Worm (Caenorhabditis elegans) whole organism, late embryonic: ENCODE measurements around the gene C23G10.11.

Experiments used
- C08G9.2 ChIP-seq: sonication (generic microtip); optimal IDR thresholded peaks from 2 replicates; lab custom pipeline; 2016; ENCODE audit warnings: mild to moderate bottlenecking, missing genetic modification characterization, moderate library complexity, missing compliant biosample characterization
- C38D4.7 ChIP-seq: fragments of 200-800 bp; sonication (Bioruptor generic); optimal IDR thresholded peaks from 2 replicates; lab custom pipeline; 2018; ENCODE audit warnings: mild to moderate bottlenecking, missing genetic modification characterization, moderate library complexity, missing compliant biosample characterization
- K09A11.1 ChIP-seq: sonication (generic microtip); optimal IDR thresholded peaks from 2 replicates; lab custom pipeline; 2017; ENCODE audit warnings: antibody characterized with exemption, mild to moderate bottlenecking, missing genetic modification characterization, missing compliant biosample characterization; ENCODE audit not compliant: insufficient read depth
- T23F11.4 ChIP-seq: fragments of 200-800 bp; sonication (Bioruptor generic); optimal IDR thresholded peaks from 2 replicates; lab custom pipeline; 2018; ENCODE audit warnings: mild to moderate bottlenecking, missing genetic modification characterization, missing compliant biosample characterization
- Y22D7AL.16 ChIP-seq: sonication (generic microtip); optimal IDR thresholded peaks from 2 replicates; lab custom pipeline; 2016; ENCODE audit warnings: missing genetic modification characterization, missing compliant biosample characterization
- ahr-1 ChIP-seq: sonication (generic microtip); optimal IDR thresholded peaks from 2 replicates; lab custom pipeline; 2016; ENCODE audit warnings: missing genetic modification characterization, missing compliant biosample characterization
- ama-1 ChIP-seq: fragments of 150-350 bp; optimal IDR thresholded peaks from 2 replicates; lab custom pipeline; 2014
- ceh-24 ChIP-seq: sonication (generic microtip); optimal IDR thresholded peaks from 2 replicates; lab custom pipeline; 2016; ENCODE audit warnings: mild to moderate bottlenecking, missing genetic modification characterization, missing compliant biosample characterization
- ceh-30 ChIP-seq: fragments of 150-350 bp; optimal IDR thresholded peaks from 2 replicates; lab custom pipeline; 2014; ENCODE audit warnings: missing biosample characterization, missing genetic modification characterization
- ceh-31 ChIP-seq: sonication (generic microtip); optimal IDR thresholded peaks from 2 replicates; lab custom pipeline; 2016; ENCODE audit warnings: missing genetic modification characterization, missing compliant biosample characterization
- ceh-34 ChIP-seq: sonication (generic microtip); optimal IDR thresholded peaks from 2 replicates; lab custom pipeline; 2016; ENCODE audit warnings: mild to moderate bottlenecking, missing genetic modification characterization, missing compliant biosample characterization
- ceh-45 ChIP-seq: fragments of 200-800 bp; sonication (Bioruptor generic); IDR thresholded peaks from 2 replicates; pipeline ENCODE4 v1.3.6; 2022; ENCODE audit warnings: missing genetic modification reagents, missing genetic modification characterization, missing compliant biosample characterization
- ceh-48 ChIP-seq: sonication (generic microtip); optimal IDR thresholded peaks from 2 replicates; lab custom pipeline; 2016; ENCODE audit warnings: missing genetic modification characterization, inconsistent platforms, missing compliant biosample characterization
- ceh-9 ChIP-seq: sonication (generic microtip); optimal IDR thresholded peaks from 2 replicates; lab custom pipeline; 2016; ENCODE audit warnings: mild to moderate bottlenecking, missing genetic modification characterization, inconsistent platforms, missing compliant biosample characterization
- dmd-4 ChIP-seq: sonication (generic microtip); optimal IDR thresholded peaks from 2 replicates; lab custom pipeline; 2016; ENCODE audit warnings: borderline replicate concordance, missing genetic modification characterization, missing compliant biosample characterization
- elt-4 ChIP-seq: sonication (generic microtip); optimal IDR thresholded peaks from 2 replicates; lab custom pipeline; 2016; ENCODE audit warnings: missing genetic modification characterization, missing compliant biosample characterization
- ets-4 ChIP-seq: sonication (generic microtip); optimal IDR thresholded peaks from 2 replicates; lab custom pipeline; 2016; ENCODE audit warnings: missing genetic modification characterization, missing compliant biosample characterization
- eyg-1 ChIP-seq: sonication (generic microtip); optimal IDR thresholded peaks from 2 replicates; lab custom pipeline; 2016; ENCODE audit warnings: missing genotype, missing genetic modification characterization, missing compliant biosample characterization
- fax-1 ChIP-seq: sonication (generic microtip); optimal IDR thresholded peaks from 2 replicates; lab custom pipeline; 2016; ENCODE audit warnings: missing genotype, missing genetic modification characterization, missing compliant biosample characterization
- hlh-13 ChIP-seq: fragments of 200-800 bp; sonication (Bioruptor generic); optimal IDR thresholded peaks from 2 replicates; lab custom pipeline; 2018; ENCODE audit warnings: mild to moderate bottlenecking, missing genetic modification characterization, missing compliant biosample characterization
- hlh-15 ChIP-seq: sonication (generic microtip); optimal IDR thresholded peaks from 2 replicates; lab custom pipeline; 2016; ENCODE audit warnings: missing genetic modification characterization, missing compliant biosample characterization
- hlh-8 ChIP-seq: sonication (generic microtip); optimal IDR thresholded peaks from 2 replicates; lab custom pipeline; 2016; ENCODE audit warnings: missing genotype, missing genetic modification characterization, missing compliant biosample characterization
- madf-2 ChIP-seq: sonication (generic microtip); optimal IDR thresholded peaks from 2 replicates; lab custom pipeline; 2017; ENCODE audit warnings: missing genetic modification characterization, missing compliant biosample characterization
- nfya-1 ChIP-seq: sonication (generic microtip); optimal IDR thresholded peaks from 2 replicates; lab custom pipeline; 2017; ENCODE audit warnings: missing genetic modification characterization, mild to moderate bottlenecking, missing compliant biosample characterization, antibody characterized with exemption, moderate library complexity
- nhr-11 ChIP-seq: fragments of 150-350 bp; optimal IDR thresholded peaks from 2 replicates; lab custom pipeline; 2014; ENCODE audit warnings: missing biosample characterization, missing genetic modification characterization
- nhr-232 ChIP-seq: sonication (generic microtip); optimal IDR thresholded peaks from 2 replicates; lab custom pipeline; 2016; ENCODE audit warnings: missing genetic modification characterization, missing compliant biosample characterization
- npax-4 ChIP-seq: sonication (generic microtip); optimal IDR thresholded peaks from 2 replicates; lab custom pipeline; 2016; ENCODE audit warnings: missing genetic modification characterization, missing compliant biosample characterization
- pat-9 ChIP-seq: fragments of 200-800 bp; sonication (Bioruptor generic); optimal IDR thresholded peaks from 2 replicates; lab custom pipeline; 2018; ENCODE audit warnings: mild to moderate bottlenecking, missing genetic modification characterization, moderate library complexity, missing compliant biosample characterization
- sdc-2 ChIP-seq: sonication (generic microtip); optimal IDR thresholded peaks from 2 replicates; lab custom pipeline; 2016; ENCODE audit warnings: missing genotype, missing genetic modification characterization, missing compliant biosample characterization
- sox-4 ChIP-seq: sonication (generic microtip); optimal IDR thresholded peaks from 2 replicates; lab custom pipeline; 2017; ENCODE audit warnings: mild to moderate bottlenecking, missing genetic modification characterization, inconsistent platforms, missing compliant biosample characterization
- tbx-2 ChIP-seq: sonication (generic microtip); optimal IDR thresholded peaks from 2 replicates; lab custom pipeline; 2016; ENCODE audit warnings: missing genetic modification characterization, missing compliant biosample characterization
- ttx-3 ChIP-seq: sonication (generic microtip); optimal IDR thresholded peaks from 2 replicates; lab custom pipeline; 2016; ENCODE audit warnings: missing genetic modification reagents, missing genetic modification characterization, missing compliant biosample characterization
- unc-42 ChIP-seq: sonication (generic microtip); optimal IDR thresholded peaks from 2 replicates; lab custom pipeline; 2016; ENCODE audit warnings: missing genotype, missing genetic modification characterization, missing compliant biosample characterization
- unc-55 ChIP-seq: sonication (generic microtip); optimal IDR thresholded peaks from 2 replicates; lab custom pipeline; 2017; ENCODE audit warnings: missing biosample characterization, missing genetic modification reagents, missing genetic modification characterization
- ztf-16 ChIP-seq: sonication (generic microtip); optimal IDR thresholded peaks from 2 replicates; lab custom pipeline; 2017; ENCODE audit warnings: missing genetic modification characterization, missing compliant biosample characterization

C23G10.11 gene

DNA sequence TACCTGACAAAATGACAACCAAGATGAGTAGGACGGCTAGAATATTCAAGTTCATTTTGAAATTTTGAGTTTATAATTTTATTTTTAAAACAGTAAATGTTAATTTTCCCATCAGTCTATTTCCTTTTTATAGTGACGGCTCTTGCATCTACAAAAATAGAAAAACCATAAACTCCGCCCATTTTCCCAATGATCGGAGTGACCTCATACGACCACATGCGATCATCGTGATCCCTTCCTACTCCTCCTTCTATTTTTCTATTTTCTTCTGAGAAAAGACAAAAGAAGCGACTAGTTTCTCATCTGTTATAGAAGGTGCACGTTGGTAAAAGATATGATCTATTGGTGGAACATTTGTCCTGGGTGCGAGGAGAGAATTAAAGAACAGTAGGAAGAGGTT lies at the start of gene C23G10.11:
TSS of gene C23G10.11 (minus strand) at position 101 of the 400 bp plus-strand sequence.
- TF ChIP-seq ttx-3 (no peak), nhr-232 (no peak), hlh-15 (tag; lab: Kevin White, UChicago) (no peak), ceh-45 (no peak), ztf-16 (tag; lab: Kevin White, UChicago) (no peak), ahr-1 (tag; lab: Kevin White, UChicago) (no peak), C38D4.7 (GFP tag; lab: Kevin White, UChicago) (no peak), pat-9 (no peak), unc-55 (GFP tag; lab: Kevin White, UChicago) (no peak), hlh-8 (tag; lab: Kevin White, UChicago) (no peak), npax-4 (tag; lab: Kevin White, UChicago) (no peak), ceh-24 (tag; lab: Kevin White, UChicago) (no peak), sox-4 (tag; lab: Kevin White, UChicago) (no peak), sdc-2 (tag; lab: Kevin White, UChicago) (no peak), K09A11.1 (tag; lab: Kevin White, UChicago) (no peak)
- TF ChIP-seq, all 69 proteins: peak for 0

DNA sequence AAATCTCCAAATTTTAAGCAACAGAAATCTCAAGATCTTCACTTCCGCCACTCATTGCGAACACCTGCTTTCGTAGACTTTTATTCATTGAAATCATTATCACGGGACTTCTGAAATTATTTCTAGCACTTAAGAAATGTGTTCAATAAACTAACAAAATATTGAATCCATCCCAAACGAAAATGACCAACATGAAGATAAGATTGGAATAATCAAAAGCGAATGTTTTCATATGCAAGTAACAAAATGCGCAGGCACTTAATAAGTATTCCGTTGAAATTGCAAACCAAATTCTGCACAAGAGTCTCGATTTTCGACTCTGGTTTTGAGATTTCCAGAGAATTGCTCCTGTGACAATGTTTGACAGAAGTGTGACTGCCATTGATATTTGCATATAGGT lies 49.1 kb upstream of the C23G10.11 start, which contains the start of gene srg-5:
TSS of gene srg-5 (minus strand) at position 101 of the 400 bp plus-strand sequence.
- TF ChIP-seq ceh-24 (tag; lab: Kevin White, UChicago) (no peak), ama-1 (lab: Kevin White, UChicago) (no peak), madf-2 (no peak), unc-42 (tag; lab: Kevin White, UChicago) (no peak), hlh-13 (GFP tag; lab: Kevin White, UChicago) (no peak), Y22D7AL.16 (tag; lab: Kevin White, UChicago) (no peak)

DNA sequence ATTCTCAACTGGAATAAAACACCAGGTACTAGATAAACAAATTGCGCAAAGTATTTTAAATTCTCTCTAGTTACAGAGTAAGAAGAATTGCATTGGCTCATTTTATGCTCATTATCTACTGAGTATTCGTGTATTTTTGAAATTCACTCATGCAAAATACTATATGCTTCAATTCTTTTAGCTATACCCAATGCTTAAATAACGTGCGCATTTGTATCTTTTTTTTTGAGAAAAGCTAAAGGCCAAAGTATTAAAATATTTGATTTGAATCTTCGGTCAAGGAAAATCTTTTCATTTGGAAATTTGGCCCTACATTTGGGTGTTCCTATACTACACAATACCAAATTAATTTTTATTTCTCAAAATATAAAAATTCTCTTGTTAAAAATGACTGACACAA lies 46.6 kb upstream of the C23G10.11 start, which contains the start of gene srg-4:
TSS of gene srg-4 (minus strand) at position 101 of the 400 bp plus-strand sequence.
- TF ChIP-seq nhr-11 (tag; lab: Kevin White, UChicago) (no peak), ceh-48 (tag; lab: Kevin White, UChicago) (no peak)

DNA sequence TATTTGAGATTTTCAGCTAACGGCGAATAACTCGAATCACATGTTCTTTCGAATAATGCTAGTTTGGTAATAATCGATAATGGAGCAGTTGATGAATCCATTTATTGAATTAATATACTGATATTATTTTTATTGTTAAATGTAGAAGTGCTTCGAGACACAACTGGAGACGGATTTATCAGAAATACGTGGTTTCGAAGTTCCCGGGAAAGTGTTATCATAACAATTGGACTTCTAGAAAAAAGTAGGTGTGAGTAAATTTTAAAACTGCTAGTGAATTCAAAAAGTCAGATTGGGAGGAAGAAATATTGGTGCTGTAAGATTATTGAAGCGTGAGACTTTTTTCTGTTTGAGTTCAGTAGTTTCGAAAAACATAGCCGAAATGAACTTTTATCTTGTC lies 44.7 kb upstream of the C23G10.11 start, which contains the start of gene srg-2:
TSS of gene srg-2 (minus strand) at position 101 of the 400 bp plus-strand sequence.
- no peak for TF ChIP-seq ceh-31 (tag; lab: Kevin White, UChicago)
- no peak for TF ChIP-seq unc-42 (tag; lab: Kevin White, UChicago)
- no peak for TF ChIP-seq tbx-2 (tag; lab: Kevin White, UChicago)
- TF ChIP-seq ceh-34 (tag; lab: Kevin White, UChicago): no peak
- no peak for TF ChIP-seq eyg-1 (tag; lab: Kevin White, UChicago)
- TF ChIP-seq ceh-30 (tag; lab: Kevin White, UChicago): no peak
- no peak for TF ChIP-seq C08G9.2 (tag; lab: Kevin White, UChicago)
- no peak for TF ChIP-seq fax-1 (tag; lab: Kevin White, UChicago)
- no peak for TF ChIP-seq dmd-4

DNA sequence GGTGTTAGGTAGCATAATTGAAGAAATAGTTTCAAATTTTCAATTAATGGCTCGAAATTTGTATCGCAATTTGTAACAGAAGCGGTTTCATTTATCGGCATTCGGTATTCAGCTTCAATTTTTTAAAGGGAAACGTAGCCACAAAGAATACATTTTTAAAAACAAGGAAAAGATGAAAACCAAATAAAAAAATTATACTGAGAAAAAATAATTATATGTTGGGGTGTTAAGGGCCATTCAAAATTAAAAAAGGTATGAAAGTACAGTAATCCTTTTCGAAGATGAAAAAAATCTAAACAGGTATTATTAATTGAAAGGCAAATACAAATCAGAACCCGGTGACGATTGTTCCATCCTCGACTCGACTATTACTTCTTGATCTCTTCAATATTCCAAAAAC lies 42.9 kb upstream of the C23G10.11 start, which contains the start of gene srg-1:
TSS of gene srg-1 (minus strand) at position 101 of the 400 bp plus-strand sequence.
- no peak for TF ChIP-seq ets-4 (tag; lab: Kevin White, UChicago)

DNA sequence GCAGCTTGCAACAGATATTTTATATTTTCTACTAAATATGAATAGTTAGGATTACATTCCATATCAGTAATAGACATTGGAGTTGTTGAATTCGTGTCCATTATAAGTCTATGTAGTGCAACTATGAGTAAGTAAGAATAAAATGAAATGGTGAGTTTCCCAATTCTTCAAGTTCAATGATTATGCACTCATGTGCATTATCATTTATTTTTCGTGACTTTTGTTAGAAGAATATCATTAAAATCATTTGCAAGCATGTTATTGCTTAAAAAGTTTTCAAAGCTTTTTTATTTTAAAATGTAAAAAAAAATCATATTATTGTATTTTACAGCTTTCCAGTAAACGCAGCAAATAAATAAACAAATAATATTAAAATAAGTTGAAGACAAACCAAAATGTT lies 41.3 kb upstream of the C23G10.11 start, which contains the start of gene srg-9:
TSS of gene srg-9 (minus strand) at position 101 of the 400 bp plus-strand sequence.
- TF ChIP-seq nfya-1 (tag; lab: Kevin White, UChicago) (no peak), nhr-232 (no peak), ceh-34 (tag; lab: Kevin White, UChicago) (no peak), elt-4 (tag; lab: Kevin White, UChicago) (no peak), T23F11.4 (GFP tag; lab: Kevin White, UChicago) (no peak), tbx-2 (tag; lab: Kevin White, UChicago) (no peak), ceh-9 (tag; lab: Kevin White, UChicago) (no peak), unc-55 (GFP tag; lab: Kevin White, UChicago) (no peak)
- TF ChIP-seq, all 69 proteins: peak for 0
